Fruit fly (Drosophila melanogaster) whole organism, embryonic: ENCODE measurements around the gene CG1299.

Experiments used
- Bdp1 ChIP-seq: fragments of 200-800 bp; sonication (Bioruptor generic); optimal IDR thresholded peaks from 3 replicates; lab custom pipeline; 2016; ENCODE audit warnings: missing biosample characterization, missing genetic modification characterization
- CG10147 ChIP-seq: fragments of 200-800 bp; sonication (Bioruptor generic); optimal IDR thresholded peaks from 2 replicates; lab custom pipeline; 2019; ENCODE audit warnings: missing biosample characterization, mild to moderate bottlenecking, missing genetic modification characterization, moderate library complexity
- CG11695 ChIP-seq: fragments of 200-800 bp; sonication (Bioruptor generic); IDR thresholded peaks from 3 replicates; pipeline ENCODE4 v1.3.6; 2022; ENCODE audit warnings: missing biosample characterization, missing genetic modification characterization
- CG15601 ChIP-seq: fragments of 200-800 bp; sonication (Bioruptor generic); optimal IDR thresholded peaks from 3 replicates; lab custom pipeline; 2019; ENCODE audit warnings: missing biosample characterization, mild to moderate bottlenecking, missing genetic modification characterization, moderate library complexity
- CG17361 ChIP-seq: fragments of 200-800 bp; sonication (Bioruptor generic); IDR thresholded peaks from 3 replicates; pipeline ENCODE4 v1.3.6; 2022; ENCODE audit warnings: missing biosample characterization, missing genetic modification characterization
- CG2678 ChIP-seq: fragments of 200-800 bp; sonication (Bioruptor generic); optimal IDR thresholded peaks from 3 replicates; lab custom pipeline; 2019; ENCODE audit warnings: missing biosample characterization, mild to moderate bottlenecking, missing genetic modification characterization, moderate library complexity
- CG31224 ChIP-seq: fragments of 200-800 bp; sonication (Bioruptor generic); IDR thresholded peaks from 2 replicates; pipeline ENCODE4 v1.3.6; 2022; ENCODE audit warnings: missing biosample characterization, missing genetic modification characterization
- CG34224 ChIP-seq: fragments of 200-800 bp; sonication (Bioruptor generic); IDR thresholded peaks from 3 replicates; pipeline ENCODE4 v1.3.6; 2022; ENCODE audit warnings: missing biosample characterization, missing genetic modification characterization; ENCODE audit not compliant: partially characterized antibody
- CG4328 ChIP-seq: fragments of 200-800 bp; sonication (Bioruptor generic); optimal IDR thresholded peaks from 3 replicates; lab custom pipeline; 2017; ENCODE audit warnings: missing biosample characterization, missing genetic modification reagents, missing genetic modification characterization
- Dfd ChIP-seq, 2 experiments: fragments of >200 bp; optimal IDR thresholded peaks; 2 replicates each; lab custom pipeline; 2017; ENCODE audit warnings: missing biosample characterization in 2 of 2, missing genetic modification characterization in 2 of 2
- Drgx ChIP-seq: fragments of 200-800 bp; sonication (Bioruptor generic); IDR thresholded peaks from 2 replicates; pipeline ENCODE4 v1.3.6; 2022; ENCODE audit warnings: missing biosample characterization, missing genetic modification characterization
- E2f1 ChIP-seq: fragments of 200-800 bp; sonication (Bioruptor generic); IDR thresholded peaks from 2 replicates; pipeline ENCODE4 v1.3.6; 2022; ENCODE audit warnings: missing biosample characterization, missing genetic modification characterization
- HLH3B ChIP-seq: fragments of 200-800 bp; sonication (Bioruptor generic); IDR thresholded peaks from 2 replicates; pipeline ENCODE4 v1.3.6; 2022; ENCODE audit warnings: missing biosample characterization, missing genetic modification characterization
- HLH4C ChIP-seq: fragments of 200-800 bp; sonication (Bioruptor generic); IDR thresholded peaks from 3 replicates; pipeline ENCODE4 v1.3.6; 2022; ENCODE audit warnings: missing biosample characterization, missing genetic modification characterization; ENCODE audit not compliant: partially characterized antibody
- HLH54F ChIP-seq: fragments of 200-800 bp; sonication (Bioruptor generic); optimal IDR thresholded peaks from 3 replicates; lab custom pipeline; 2016; ENCODE audit warnings: missing biosample characterization, missing genetic modification characterization
- HmgD ChIP-seq: fragments of 200-800 bp; sonication (Bioruptor generic); optimal IDR thresholded peaks from 3 replicates; lab custom pipeline; 2016; ENCODE audit warnings: missing biosample characterization, missing genetic modification characterization
- Hmx ChIP-seq: fragments of 200-800 bp; sonication (Bioruptor generic); optimal IDR thresholded peaks from 2 replicates; lab custom pipeline; 2016; ENCODE audit warnings: missing biosample characterization, missing genetic modification characterization
- Hr78 ChIP-seq, 2 experiments: fragments of 200-800 bp in 1 of 2; fragments of >200 bp in 1 of 2; sonication (Bioruptor generic) in 1 of 2; optimal IDR thresholded peaks; 2 replicates each; lab custom pipeline; 2017 to 2019; ENCODE audit warnings: missing biosample characterization in 2 of 2, missing genetic modification characterization in 2 of 2, mild to moderate bottlenecking in 1 of 2, moderate library complexity in 1 of 2
- Hsf ChIP-seq: fragments of 200-800 bp; sonication (Bioruptor generic); optimal IDR thresholded peaks from 3 replicates; lab custom pipeline; 2016; ENCODE audit warnings: missing biosample characterization, missing genetic modification characterization
- NfI ChIP-seq: fragments of 200-800 bp; sonication (Bioruptor generic); optimal IDR thresholded peaks from 3 replicates; lab custom pipeline; 2018; ENCODE audit warnings: missing biosample characterization, mild to moderate bottlenecking, missing genetic modification characterization, moderate library complexity
- Poxn ChIP-seq: fragments of 200-800 bp; sonication (Bioruptor generic); IDR thresholded peaks from 2 replicates; pipeline ENCODE4 v1.3.6; 2022; ENCODE audit warnings: missing biosample characterization, missing genetic modification characterization
- Sin3A ChIP-seq: fragments of >200 bp; optimal IDR thresholded peaks from 2 replicates; lab custom pipeline; 2018
- Six4 ChIP-seq: fragments of 200-800 bp; sonication (Bioruptor generic); optimal IDR thresholded peaks from 2 replicates; lab custom pipeline; 2016; ENCODE audit warnings: missing biosample characterization, missing genetic modification characterization
- Ssrp ChIP-seq: fragments of 200-800 bp; sonication (Bioruptor generic); optimal IDR thresholded peaks from 2 replicates; lab custom pipeline; 2018; ENCODE audit warnings: missing biosample characterization, mild to moderate bottlenecking, missing genetic modification characterization, moderate library complexity
- Taf1 ChIP-seq: fragments of 200-800 bp; sonication (Bioruptor generic); IDR thresholded peaks from 2 replicates; pipeline ENCODE4 v1.3.6; 2022; ENCODE audit warnings: missing biosample characterization, missing genetic modification characterization
- Xrp1 ChIP-seq: fragments of 200-800 bp; sonication (Bioruptor generic); IDR thresholded peaks from 2 replicates; pipeline ENCODE4 v1.3.6; 2022; ENCODE audit warnings: missing biosample characterization, missing genetic modification characterization
- ac ChIP-seq: fragments of 200-800 bp; sonication (Bioruptor generic); optimal IDR thresholded peaks from 3 replicates; lab custom pipeline; 2017; ENCODE audit warnings: missing biosample characterization, mild to moderate bottlenecking, missing genetic modification characterization
- bowl ChIP-seq: fragments of 200-800 bp; sonication (Bioruptor generic); IDR thresholded peaks from 2 replicates; pipeline ENCODE4 v1.3.6; 2022; ENCODE audit warnings: missing biosample characterization, missing genetic modification characterization
- cg ChIP-seq: fragments of 200-800 bp; sonication (Bioruptor generic); optimal IDR thresholded peaks from 3 replicates; lab custom pipeline; 2019; ENCODE audit warnings: missing biosample characterization, mild to moderate bottlenecking, missing genetic modification characterization, moderate library complexity
- dati ChIP-seq: fragments of 200-800 bp; sonication (Bioruptor generic); IDR thresholded peaks from 2 replicates; pipeline ENCODE4 v1.3.6; 2022; ENCODE audit warnings: missing biosample characterization, missing genetic modification characterization
- eve ChIP-seq, 2 experiments: fragments of >200 bp; optimal IDR thresholded peaks; 2 replicates each; lab custom pipeline; 2017; ENCODE audit warnings: missing biosample characterization in 2 of 2, missing genetic modification characterization in 2 of 2
- gcm ChIP-seq: fragments of 200-800 bp; sonication (Bioruptor generic); optimal IDR thresholded peaks from 2 replicates; lab custom pipeline; 2019; ENCODE audit warnings: missing biosample characterization, mild to moderate bottlenecking, missing genetic modification characterization, moderate library complexity
- grn ChIP-seq: fragments of 200-800 bp; sonication (Bioruptor generic); optimal IDR thresholded peaks from 3 replicates; lab custom pipeline; 2017; ENCODE audit warnings: missing biosample characterization, missing genetic modification characterization
- gsb ChIP-seq: fragments of 200-800 bp; sonication (Bioruptor generic); IDR thresholded peaks from 2 replicates; pipeline ENCODE4 v1.3.6; 2022; ENCODE audit warnings: missing biosample characterization, missing genetic modification characterization
- gt ChIP-seq: fragments of 200-800 bp; sonication (Bioruptor generic); IDR thresholded peaks from 2 replicates; pipeline ENCODE4 v1.3.6; 2022; ENCODE audit warnings: missing biosample characterization, missing genetic modification characterization
- hb ChIP-seq: fragments of 200-800 bp; sonication (Bioruptor generic); IDR thresholded peaks from 3 replicates; pipeline ENCODE4 v1.3.6; 2022; ENCODE audit warnings: missing biosample characterization, missing genetic modification characterization; ENCODE audit not compliant: partially characterized antibody
- jigr1 ChIP-seq: fragments of 200-800 bp; sonication (Bioruptor generic); IDR thresholded peaks from 3 replicates; pipeline ENCODE4 v1.3.6; 2022; ENCODE audit warnings: missing biosample characterization, missing genetic modification characterization
- pan ChIP-seq, 4 experiments: fragments of >200 bp in 3 of 4; fragments of 200-800 bp in 1 of 4; sonication (Bioruptor generic) in 1 of 4; optimal IDR thresholded peaks in 3 of 4; IDR thresholded peaks in 1 of 4; 2 replicates each; pipeline versions ENCODE4 v1.3.6 to Lab custom; 2017 to 2022; ENCODE audit warnings: missing biosample characterization in 2 of 4, missing genetic modification characterization in 2 of 4, mixed read lengths in 1 of 4
- pho ChIP-seq: fragments of 200-800 bp; sonication (Bioruptor generic); optimal IDR thresholded peaks from 2 replicates; lab custom pipeline; 2016; ENCODE audit warnings: missing biosample characterization, missing genetic modification characterization
- pnt ChIP-seq: fragments of 200-800 bp; sonication (Bioruptor generic); optimal IDR thresholded peaks from 3 replicates; lab custom pipeline; 2016; ENCODE audit warnings: missing biosample characterization, missing genetic modification characterization
- sc ChIP-seq, 3 experiments: fragments of >200 bp in 2 of 3; fragments of 200-800 bp in 1 of 3; sonication (Bioruptor generic) in 1 of 3; optimal IDR thresholded peaks; 2 replicates in 2 of 3; 3 replicates in 1 of 3; lab custom pipeline; 2017; ENCODE audit warnings: mild to moderate bottlenecking in 1 of 3, missing biosample characterization in 1 of 3, missing genetic modification characterization in 1 of 3, missing genetic modification reagents in 1 of 3
- sens ChIP-seq: fragments of 200-800 bp; sonication (Bioruptor generic); peaks from one replicate; lab custom pipeline; 2016; ENCODE audit warnings: missing biosample characterization, missing genetic modification characterization
- sqz ChIP-seq: fragments of 200-800 bp; sonication (Bioruptor generic); optimal IDR thresholded peaks from 3 replicates; lab custom pipeline; 2018; ENCODE audit warnings: missing biosample characterization, mild to moderate bottlenecking, missing genetic modification characterization
- sug ChIP-seq: fragments of 200-800 bp; optimal IDR thresholded peaks from 2 replicates; lab custom pipeline; 2019; ENCODE audit warnings: missing biosample characterization, mild to moderate bottlenecking, missing genetic modification characterization, moderate library complexity
- tap ChIP-seq: fragments of 200-800 bp; optimal IDR thresholded peaks from 3 replicates; lab custom pipeline; 2019; ENCODE audit warnings: missing biosample characterization, mild to moderate bottlenecking, missing genetic modification characterization, moderate library complexity
- tgo ChIP-seq: fragments of 200-800 bp; sonication (Bioruptor generic); IDR thresholded peaks from 3 replicates; pipeline ENCODE4 v1.3.6; 2022; ENCODE audit warnings: missing biosample characterization, missing genetic modification characterization
- tx ChIP-seq: fragments of 200-800 bp; sonication (Bioruptor generic); optimal IDR thresholded peaks from 2 replicates; lab custom pipeline; 2016; ENCODE audit warnings: missing biosample characterization, missing genetic modification characterization
- vvl ChIP-seq: fragments of 200-800 bp; sonication (Bioruptor generic); IDR thresholded peaks from 2 replicates; pipeline ENCODE4 v1.3.6; 2022; ENCODE audit warnings: missing biosample characterization, missing genetic modification characterization
- wdn ChIP-seq: fragments of 200-800 bp; sonication (Bioruptor generic); IDR thresholded peaks from 2 replicates; pipeline ENCODE4 v1.3.6; 2022; ENCODE audit warnings: missing biosample characterization, missing genetic modification characterization
- z ChIP-seq: fragments of 200-800 bp; sonication (Bioruptor generic); IDR thresholded peaks from 3 replicates; pipeline ENCODE4 v1.3.6; 2022; ENCODE audit warnings: missing biosample characterization, missing genetic modification characterization

The CG1299 gene

DNA sequence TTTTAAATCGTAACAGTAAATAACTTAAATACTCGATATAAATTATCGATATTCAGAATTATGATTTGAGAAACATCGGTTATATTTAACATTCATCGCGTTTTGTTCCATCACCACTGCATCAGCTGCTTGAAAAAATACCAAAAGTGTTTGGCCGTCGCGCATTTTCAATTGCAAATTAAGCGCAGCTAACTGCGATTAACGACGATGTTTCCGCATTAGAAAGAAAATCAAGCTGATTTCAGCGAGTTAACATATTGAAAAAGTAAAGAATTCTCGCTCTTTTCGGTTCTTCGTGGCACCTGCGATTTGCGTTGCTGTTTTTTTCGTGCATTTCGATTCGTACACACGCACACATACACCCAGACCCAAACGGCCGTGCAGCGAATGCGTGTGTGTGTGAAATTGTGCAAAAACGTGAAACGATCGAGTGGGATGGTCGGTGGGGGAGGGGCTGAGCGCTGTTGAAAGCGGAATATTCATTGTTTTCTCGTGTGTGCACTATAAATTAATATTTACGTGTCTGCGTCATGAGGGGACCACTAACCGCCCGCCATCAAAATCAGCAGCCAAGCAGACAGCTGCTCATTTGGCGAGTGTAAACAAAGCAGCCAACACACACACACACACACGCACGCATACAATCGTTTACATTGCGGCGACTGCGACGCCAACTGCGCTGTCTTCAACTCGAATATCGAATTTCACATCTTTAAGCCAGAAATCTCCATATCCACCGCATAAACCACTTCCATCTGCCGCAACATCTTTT is 40.2 kb upstream of the CG1299 start, which contains the start of gene Ack (continued):
- no peak for TF ChIP-seq pan (optimal IDR thresholded peaks at IDR 0.05; lab: Kevin White, UChicago)
- TF ChIP-seq pan (GFP tag; optimal IDR thresholded peaks at IDR 0.05 in 1 of 2, IDR thresholded peaks at IDR 0.05 in 1 of 2): peak in 1 of 2 experiments; percentile 6
- TF ChIP-seq CG34224 (GFP tag; lab: Robert Waterston, UW): peak; percentile 81
- TF ChIP-seq gcm (GFP tag; lab: Kevin White, UChicago): no peak
- TF ChIP-seq Taf1: no peak
- no peak for TF ChIP-seq Hmx (GFP tag; lab: Kevin White, UChicago)
- no peak for TF ChIP-seq Dfd (GFP tag; optimal IDR thresholded peaks at IDR 0.05; lab: Kevin White, UChicago)
- no peak for TF ChIP-seq CG15601 (tag; lab: Kevin White, UChicago)
- no peak for TF ChIP-seq pnt (GFP tag; lab: Kevin White, UChicago)
- TF ChIP-seq CG2678: no peak
- no peak for TF ChIP-seq E2f1 (GFP tag; lab: Robert Waterston, UW)
- no peak for TF ChIP-seq Bdp1 (GFP tag; lab: Kevin White, UChicago)
- peak; percentile 73 for TF ChIP-seq HLH4C (GFP tag; lab: Robert Waterston, UW)
- TF ChIP-seq ac (GFP tag; lab: Kevin White, UChicago): no peak
- no peak for TF ChIP-seq Six4 (GFP tag; lab: Kevin White, UChicago)
- TF ChIP-seq gsb (GFP tag; lab: Robert Waterston, UW): no peak
- no peak; the same call in 1 of the 2 replicates for TF ChIP-seq HLH3B
- TF ChIP-seq HLH54F (GFP tag; lab: Kevin White, UChicago): no peak
- TF ChIP-seq sc (optimal IDR thresholded peaks at IDR 0.05; lab: Kevin White, UChicago): no peak
- no peak for TF ChIP-seq sc (GFP tag; optimal IDR thresholded peaks at IDR 0.05; lab: Kevin White, UChicago)
- peak; percentile 90 for TF ChIP-seq sens (GFP tag; lab: Kevin White, UChicago)
- no peak for TF ChIP-seq gt
- TF ChIP-seq CG17361 (GFP tag; lab: Robert Waterston, UW): no peak
- no peak for TF ChIP-seq NfI (GFP tag; lab: Kevin White, UChicago)
- TF ChIP-seq bowl (GFP tag; lab: Robert Waterston, UW): no peak
- peak; percentile 46 for TF ChIP-seq sqz (GFP tag; lab: Kevin White, UChicago)
- no peak for TF ChIP-seq CG10147 (GFP tag; lab: Kevin White, UChicago)
- TF ChIP-seq tap (tag; lab: Kevin White, UChicago): no peak
- TF ChIP-seq Hr78 (GFP tag; optimal IDR thresholded peaks at IDR 0.05; lab: Kevin White, UChicago): no peak
- peak; percentile 39; the same call in 1 of the 3 replicates for TF ChIP-seq hb (GFP tag; lab: Robert Waterston, UW)
- no peak for TF ChIP-seq Poxn (GFP tag; lab: Robert Waterston, UW)
- TF ChIP-seq Sin3A (lab: Kevin White, UChicago): peak; percentile 49
- no peak for TF ChIP-seq eve (GFP tag; optimal IDR thresholded peaks at IDR 0.05; lab: Kevin White, UChicago)
- TF ChIP-seq grn (GFP tag; lab: Kevin White, UChicago): no peak
- no peak for TF ChIP-seq z
- TF ChIP-seq pho (GFP tag; lab: Kevin White, UChicago): no peak
- no peak for TF ChIP-seq vvl
- no peak for TF ChIP-seq tx (GFP tag; lab: Kevin White, UChicago)
- TF ChIP-seq Hsf (GFP tag; lab: Kevin White, UChicago): no peak
- peak; percentile 96 for TF ChIP-seq cg (GFP tag; lab: Kevin White, UChicago)
- no peak for TF ChIP-seq wdn (GFP tag; lab: Robert Waterston, UW)
- TF ChIP-seq CG11695 (GFP tag; lab: Robert Waterston, UW): 0 out of 3 replicates have a peak, but pooled peaks have one; percentile 21
- no peak for TF ChIP-seq Xrp1 (GFP tag; lab: Robert Waterston, UW)
- no peak for TF ChIP-seq CG4328 (GFP tag; lab: Kevin White, UChicago)
- no peak for TF ChIP-seq CG31224
- no peak for TF ChIP-seq jigr1 (GFP tag; lab: Robert Waterston, UW)
- TF ChIP-seq Drgx (GFP tag; lab: Robert Waterston, UW): no peak
- TF ChIP-seq Ssrp (tag; lab: Kevin White, UChicago): no peak
- TF ChIP-seq HmgD (GFP tag; lab: Kevin White, UChicago): no peak
- TF ChIP-seq dati: no peak
- TF ChIP-seq sug: peak; percentile 31
- no peak for TF ChIP-seq tgo
